Worm (Caenorhabditis elegans) whole organism, young adult: ENCODE measurements around the gene tmem-138.

Source experiments
- attf-6 ChIP-seq: fragments of 200-800 bp; sonication (Bioruptor generic); IDR thresholded peaks from 2 replicates; pipeline ENCODE4 v1.3.6; 2022; ENCODE audit warnings: missing genetic modification reagents, missing genetic modification characterization, missing compliant biosample characterization
- nhr-80 ChIP-seq: sonication (generic microtip); optimal IDR thresholded peaks from 2 replicates; lab custom pipeline; 2016; ENCODE audit warnings: missing genetic modification characterization, missing compliant biosample characterization

The tmem-138 gene

ce11 chrII:8205612-8206011 lies 48.5 kb downstream of the tmem-138 start:
- TF ChIP-seq attf-6 (GFP tag; lab: Robert Waterston, UW) = no peak
- peak; percentile 48 for TF ChIP-seq nhr-80 (tag; lab: Kevin White, UChicago)
